Fruit fly (Drosophila melanogaster) Kc167 (cell line): ENCODE data around the gene Paf-AHalpha.

Experiments
- Myc ChIP-seq: fragments of >200 bp; optimal IDR thresholded peaks from 2 replicates; lab custom pipeline; 2017; ENCODE audit warnings: missing external identifiers
- Sin3A ChIP-seq: fragments of >200 bp; optimal IDR thresholded peaks from 2 replicates; lab custom pipeline; 2018; ENCODE audit warnings: missing external identifiers
- h ChIP-seq: fragments of >200 bp; optimal IDR thresholded peaks from 3 replicates; lab custom pipeline; 2018; ENCODE audit warnings: missing external identifiers
- insv ChIP-seq: fragments of >200 bp; optimal IDR thresholded peaks from 3 replicates; lab custom pipeline; 2018; ENCODE audit warnings: missing external identifiers
- psq ChIP-seq: fragments of >200 bp; optimal IDR thresholded peaks from 2 replicates; lab custom pipeline; 2017; ENCODE audit warnings: missing external identifiers
- ttk ChIP-seq: sonication (Bioruptor generic); optimal IDR thresholded peaks from 2 replicates; lab custom pipeline; 2017; ENCODE audit warnings: missing external identifiers

Gene Paf-AHalpha

dm6 chrX:15756018-15756417, 29.4 kb downstream of the Paf-AHalpha start, which contains the start of gene CG8260:
Gene CG8260, plus strand, starts transcription at chrX:15756318.
- no peak for TF ChIP-seq Sin3A (lab: Kevin White, UChicago)
- no peak for TF ChIP-seq insv
- TF ChIP-seq Myc (lab: Kevin White, UChicago) = no peak
- no peak for TF ChIP-seq psq (lab: Kevin White, UChicago)
- no peak for TF ChIP-seq h (lab: Kevin White, UChicago)
- no peak for TF ChIP-seq ttk (lab: Kevin White, UChicago)

dm6 chrX:15748945-15749344, 36.4 kb downstream of the Paf-AHalpha start, which contains the start of gene Mvd:
Gene Mvd, plus strand, starts transcription at chrX:15749166.
- TF ChIP-seq psq (lab: Kevin White, UChicago) (no peak), h (lab: Kevin White, UChicago) (no peak), Myc (lab: Kevin White, UChicago) (no peak), Sin3A (lab: Kevin White, UChicago) (no peak), ttk (lab: Kevin White, UChicago) (no peak), insv (no peak)

dm6 chrX:15746682-15747196, 38.6 kb downstream of the Paf-AHalpha start:
- TF ChIP-seq ttk (lab: Kevin White, UChicago) (no peak), insv (no peak)

dm6 chrX:15745905-15746681, 39.3 kb downstream of the Paf-AHalpha start, which contains the start of the genes CG8944 and CCT6:
Gene CG8944, minus strand, starts transcription at chrX:15746231.
Gene CCT6, plus strand, starts transcription at chrX:15746648.
- TF ChIP-seq ttk (lab: Kevin White, UChicago) (no peak), insv (no peak), h (lab: Kevin White, UChicago) (no peak), Myc (lab: Kevin White, UChicago) (no peak), psq (lab: Kevin White, UChicago) (no peak), Sin3A (lab: Kevin White, UChicago) (no peak)

dm6 chrX:15740881-15741280, 44.5 kb downstream of the Paf-AHalpha start:
- no peak for TF ChIP-seq Sin3A (lab: Kevin White, UChicago)
- TF ChIP-seq psq (lab: Kevin White, UChicago) = no peak
- TF ChIP-seq insv = no peak
- no peak for TF ChIP-seq Myc (lab: Kevin White, UChicago)
- TF ChIP-seq h (lab: Kevin White, UChicago) = no peak
- no peak for TF ChIP-seq ttk (lab: Kevin White, UChicago)

- no peak for TF ChIP-seq Myc (lab: Kevin White, UChicago)
- TF ChIP-seq ttk (lab: Kevin White, UChicago) = no peak
- TF ChIP-seq h (lab: Kevin White, UChicago) = no peak
- no peak for TF ChIP-seq psq (lab: Kevin White, UChicago)
- no peak for TF ChIP-seq Sin3A (lab: Kevin White, UChicago)
- no peak for TF ChIP-seq insv
Measured at dm6 chrX:15740288-15740726, 45.1 kb downstream of the Paf-AHalpha start.

- TF ChIP-seq psq (lab: Kevin White, UChicago) (no peak), Sin3A (lab: Kevin White, UChicago) (no peak), h (lab: Kevin White, UChicago) (no peak), ttk (lab: Kevin White, UChicago) (no peak), insv (no peak), Myc (lab: Kevin White, UChicago) (no peak)
Measured at dm6 chrX:15738890-15739550, 46.4 kb downstream of the Paf-AHalpha start, which contains the start of the genes CG11679 and CG8206. Gene CG11679, minus strand, starts transcription at chrX:15738954. Gene CG8206, plus strand, starts transcription at chrX:15739230.

- no peak for TF ChIP-seq ttk (lab: Kevin White, UChicago)
- no peak for TF ChIP-seq Myc (lab: Kevin White, UChicago)
- no peak for TF ChIP-seq Sin3A (lab: Kevin White, UChicago)
- no peak for TF ChIP-seq h (lab: Kevin White, UChicago)
- no peak for TF ChIP-seq insv
- no peak for TF ChIP-seq psq (lab: Kevin White, UChicago)
Measured at dm6 chrX:15737110-15737509, 48.3 kb downstream of the Paf-AHalpha start, which contains the start of gene Arp6. Gene Arp6, minus strand, starts transcription at chrX:15737120.
